Worm (Caenorhabditis elegans): ENCODE data around the gene srd-18.
"Not testable (repeated sequence)": the region's sequence is repeated elsewhere in the genome, so short reads cannot be mapped to it uniquely, and the experiment has no call there.

The srd-18 gene

ce11 chrV:13445229-13445949 lies 18.7 kb upstream of the srd-18 start, which contains the start of gene Y2H9A.4:
Gene Y2H9A.4, plus strand, starts transcription at chrV:13445899.
- TF ChIP-seq crh-2 (tag; optimal IDR thresholded peaks at IDR 0.05) = peak; percentile 56
- peak; percentile 31 for TF ChIP-seq nhr-25 (tag; optimal IDR thresholded peaks at IDR 0.05)
- TF ChIP-seq nhr-12 (tag; optimal IDR thresholded peaks at IDR 0.05) = no peak
- peak; percentile 53 for TF ChIP-seq fos-1 (tag; optimal IDR thresholded peaks at IDR 0.05)
- TF ChIP-seq C34F6.9 (tag; optimal IDR thresholded peaks at IDR 0.05) = peak; percentile 23
- peak; percentile 28 for TF ChIP-seq mab-5 (tag; optimal IDR thresholded peaks at IDR 0.05)

- not testable (repeated sequence) for TF ChIP-seq fos-1 (tag; optimal IDR thresholded peaks at IDR 0.05); blmp-1 (tag; optimal IDR thresholded peaks at IDR 0.05; ENCODE audit: insufficient read depth); C34F6.9 (tag; optimal IDR thresholded peaks at IDR 0.05)
These were observed 16.9 kb upstream of the srd-18 start, which contains the start of gene Y2H9A.6 for ce11 chrV:13443535-13443934. Gene Y2H9A.6, plus strand, starts transcription at chrV:13443835.

DNA sequence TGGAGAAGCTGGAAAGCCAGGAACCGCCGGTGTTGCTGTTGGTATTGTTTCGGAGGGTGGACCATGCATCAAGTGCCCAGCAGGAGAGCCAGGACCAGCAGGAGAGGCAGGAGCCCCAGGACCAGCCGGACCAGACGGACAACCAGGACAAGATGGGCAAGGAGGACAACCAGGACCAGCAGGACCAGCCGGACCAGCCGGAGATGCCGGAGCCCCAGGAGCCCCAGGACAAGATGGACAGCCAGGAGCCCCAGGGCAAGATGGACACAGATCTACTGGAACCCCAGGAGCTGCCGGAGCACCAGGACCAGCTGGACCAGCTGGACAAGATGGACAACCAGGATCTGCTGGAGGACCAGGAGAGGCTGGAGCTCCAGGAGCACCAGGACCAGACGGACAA lies 16.2 kb upstream of the srd-18 start:
- no peak for TF ChIP-seq mab-5 (tag; optimal IDR thresholded peaks at IDR 0.05)
- TF ChIP-seq elt-1 (tag; optimal IDR thresholded peaks at IDR 0.05) = no peak
- no peak for TF ChIP-seq mbf-1 (tag; optimal IDR thresholded peaks at IDR 0.05)
- no peak for TF ChIP-seq sma-9 (GFP tag; optimal IDR thresholded peaks at IDR 0.05)
- no peak for TF ChIP-seq sma-9 (tag; optimal IDR thresholded peaks at IDR 0.05)
- no peak for TF ChIP-seq nhr-237 (tag; optimal IDR thresholded peaks at IDR 0.05)
- no peak for TF ChIP-seq nhr-6 (tag; optimal IDR thresholded peaks at IDR 0.05)
- no peak for TF ChIP-seq unc-62 (GFP tag; optimal IDR thresholded peaks at IDR 0.05)
- TF ChIP-seq nhr-129 (tag; optimal IDR thresholded peaks at IDR 0.05) = no peak
- no peak for TF ChIP-seq lin-39 (tag; optimal IDR thresholded peaks at IDR 0.05)
- no peak for TF ChIP-seq peb-1 (tag; optimal IDR thresholded peaks at IDR 0.05)
- no peak for TF ChIP-seq mdl-1 (tag; optimal IDR thresholded peaks at IDR 0.05)
- TF ChIP-seq C34F6.9 (tag; optimal IDR thresholded peaks at IDR 0.05) = no peak
- no peak for TF ChIP-seq ama-1 (optimal IDR thresholded peaks at IDR 0.05)
- TF ChIP-seq snpc-4 (tag; optimal IDR thresholded peaks at IDR 0.05) = no peak

DNA sequence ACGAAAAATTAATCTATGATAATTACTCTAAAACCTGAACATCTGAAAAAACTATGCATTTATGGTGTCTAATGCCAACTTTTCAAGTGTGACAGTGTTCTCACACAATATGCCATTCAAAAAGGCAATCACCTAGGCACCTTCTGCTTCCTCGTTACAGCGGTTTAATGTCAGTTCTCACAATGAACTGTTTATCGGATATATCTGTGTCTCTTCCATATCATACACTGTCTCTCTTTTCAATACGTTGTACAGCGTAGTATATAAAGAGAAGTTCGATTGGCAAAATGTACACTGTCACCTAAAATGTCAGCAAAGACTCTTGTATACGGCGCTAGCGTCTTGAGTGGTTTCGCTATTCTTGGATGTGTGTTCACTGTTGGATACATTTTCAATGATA lies 15.0 kb upstream of the srd-18 start, which contains the start of gene col-162:
TSS of gene col-162 (plus strand) at position 301 of the 400 bp plus-strand sequence.
- TF ChIP-seq nhr-77 (tag; optimal IDR thresholded peaks at IDR 0.05) (no peak), mbf-1 (tag; optimal IDR thresholded peaks at IDR 0.05) (no peak), zag-1 (tag; optimal IDR thresholded peaks at IDR 0.05) (no peak), ceh-82 (tag; optimal IDR thresholded peaks at IDR 0.05) (no peak), nhr-11 (tag; optimal IDR thresholded peaks at IDR 0.05) (no peak), crh-2 (tag; optimal IDR thresholded peaks at IDR 0.05) (no peak), nhr-25 (tag; optimal IDR thresholded peaks at IDR 0.05) (no peak), sma-3 (GFP tag; optimal IDR thresholded peaks at IDR 0.05) (no peak), unc-39 (tag; optimal IDR thresholded peaks at IDR 0.05) (no peak), unc-62 (GFP tag; optimal IDR thresholded peaks at IDR 0.05) (no peak), gmeb-1 (tag; optimal IDR thresholded peaks at IDR 0.05) (no peak), blmp-1 (tag; optimal IDR thresholded peaks at IDR 0.05; ENCODE audit: insufficient read depth) (no peak), snpc-4 (tag; optimal IDR thresholded peaks at IDR 0.05) (no peak), ztf-11 (tag; optimal IDR thresholded peaks at IDR 0.05) (no peak), Y55F3AM.14 (GFP tag; optimal IDR thresholded peaks at IDR 0.05) (no peak)

ce11 chrV:13437473-13438074 lies 10.9 kb upstream of the srd-18 start, which contains the start of gene mes-4:
Gene mes-4, minus strand, starts transcription at chrV:13437545.
- no peak for TF ChIP-seq unc-62 (GFP tag; optimal IDR thresholded peaks at IDR 0.05)
- TF ChIP-seq egl-27 (tag; optimal IDR thresholded peaks at IDR 0.05) = no peak
- TF ChIP-seq gmeb-1 (tag; optimal IDR thresholded peaks at IDR 0.05) = peak; percentile 49
- no peak for TF ChIP-seq sma-9 (GFP tag; optimal IDR thresholded peaks at IDR 0.05)
- no peak for TF ChIP-seq sma-9 (tag; optimal IDR thresholded peaks at IDR 0.05)
- TF ChIP-seq sem-4 (tag; optimal IDR thresholded peaks at IDR 0.05) = no peak

DNA sequence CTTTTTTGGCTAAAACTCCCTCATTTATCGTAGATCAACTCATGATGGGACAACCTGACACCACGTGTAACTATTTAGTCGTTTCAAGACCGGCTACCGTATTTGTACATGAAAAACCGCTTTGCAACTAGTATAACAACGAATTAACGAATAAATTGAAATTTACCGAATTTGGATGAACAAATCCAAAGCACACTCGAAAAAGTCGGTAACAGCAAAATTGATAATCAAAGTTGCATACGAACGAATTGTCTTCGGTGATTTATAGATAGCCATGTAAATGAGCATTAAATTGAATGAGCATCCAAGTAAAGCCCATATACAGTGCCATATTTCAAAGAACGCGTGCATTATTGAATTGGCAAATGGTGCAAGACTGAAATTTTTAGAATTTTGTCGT lies 5.7 kb upstream of the srd-18 start, which contains the start of gene srd-17:
TSS of gene srd-17 (minus strand) at position 351 of the 400 bp plus-strand sequence.
- TF ChIP-seq peb-1 (tag; optimal IDR thresholded peaks at IDR 0.05) (no peak), elt-1 (tag; optimal IDR thresholded peaks at IDR 0.05) (no peak)
